Worm (Caenorhabditis elegans): Measurements from ENCODE around the gene B0304.2.

DNA sequence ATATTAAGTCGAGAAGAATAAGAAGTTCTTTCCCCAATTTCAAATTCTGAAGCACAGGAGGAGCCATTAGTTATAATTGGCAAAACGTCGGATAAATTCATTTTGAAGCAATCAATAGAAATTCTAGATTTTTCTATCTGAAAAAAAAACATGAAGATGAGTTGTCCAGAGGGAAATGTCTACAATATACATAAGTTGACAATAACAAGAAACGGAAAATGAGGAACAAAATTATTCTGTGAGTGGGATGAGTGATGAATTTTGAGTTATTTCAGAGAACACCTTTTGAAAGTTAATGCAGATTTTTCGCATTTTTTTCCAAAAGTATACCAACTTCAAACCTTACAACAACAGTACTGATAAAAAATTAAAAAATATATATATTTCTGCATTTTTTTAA lies 17.2 kb downstream of the B0304.2 start, which contains the start of gene sra-36:
- TF ChIP-seq alr-1 (tag; optimal IDR thresholded peaks at IDR 0.05; ENCODE audit: borderline replicate concordance), result no peak
- no peak for TF ChIP-seq nhr-11 (tag; optimal IDR thresholded peaks at IDR 0.05)
- no peak for TF ChIP-seq ces-1 (GFP tag; optimal IDR thresholded peaks at IDR 0.05)

Data from whole organism, L1 larva.